Worm (Caenorhabditis elegans) whole organism, L2 larva: ENCODE data around the gene K01A11.1.

ENCODE experiments used
- R02D3.7 ChIP-seq: fragments of 150-350 bp; optimal IDR thresholded peaks from 2 replicates; lab custom pipeline; 2014; ENCODE audit warnings: missing biosample characterization, missing genetic modification characterization
- alr-1 ChIP-seq: fragments of 150-350 bp; optimal IDR thresholded peaks from 2 replicates; lab custom pipeline; 2014; ENCODE audit warnings: missing biosample characterization, missing genetic modification characterization
- aly-2 ChIP-seq: fragments of 150-350 bp; optimal IDR thresholded peaks from 2 replicates; lab custom pipeline; 2014; ENCODE audit warnings: missing biosample characterization, missing genetic modification characterization
- ceh-82 ChIP-seq: fragments of 150-350 bp; optimal IDR thresholded peaks from 2 replicates; lab custom pipeline; 2014; ENCODE audit warnings: missing biosample characterization, missing genetic modification characterization
- lin-13 ChIP-seq: fragments of 150-350 bp; optimal IDR thresholded peaks from 2 replicates; lab custom pipeline; 2014; ENCODE audit warnings: missing biosample characterization, missing genetic modification reagents, missing genetic modification characterization
- mab-5 ChIP-seq: fragments of 150-350 bp; optimal IDR thresholded peaks from 2 replicates; lab custom pipeline; 2014; ENCODE audit warnings: missing biosample characterization, missing genetic modification characterization
- nhr-12 ChIP-seq: fragments of 150-350 bp; optimal IDR thresholded peaks from 2 replicates; lab custom pipeline; 2014; ENCODE audit warnings: missing biosample characterization, missing genetic modification characterization
- nhr-237 ChIP-seq: fragments of 150-350 bp; optimal IDR thresholded peaks from 2 replicates; lab custom pipeline; 2014; ENCODE audit warnings: missing biosample characterization, missing genetic modification characterization
- skn-1 ChIP-seq: sonication (generic microtip); optimal IDR thresholded peaks from 2 replicates; lab custom pipeline; 2017; ENCODE audit warnings: missing biosample characterization, missing genetic modification characterization
- snpc-4 ChIP-seq: fragments of 150-350 bp; optimal IDR thresholded peaks from 2 replicates; lab custom pipeline; 2014; ENCODE audit warnings: missing biosample characterization, missing genetic modification characterization
- ztf-11 ChIP-seq: sonication (generic microtip); optimal IDR thresholded peaks from 2 replicates; lab custom pipeline; 2017; ENCODE audit warnings: missing biosample characterization, missing genetic modification characterization

- TF ChIP-seq mab-5 = no peak
- TF ChIP-seq nhr-237 (tag; lab: Kevin White, UChicago) = no peak
- no peak for TF ChIP-seq snpc-4
- no peak for TF ChIP-seq R02D3.7 (tag; lab: Kevin White, UChicago)
- TF ChIP-seq ceh-82 (tag; lab: Kevin White, UChicago) = no peak
- TF ChIP-seq alr-1 (tag; lab: Kevin White, UChicago) = no peak
- TF ChIP-seq nhr-12 = no peak
- TF ChIP-seq aly-2 (tag; lab: Kevin White, UChicago) = no peak
- TF ChIP-seq ztf-11 (tag; lab: Kevin White, UChicago) = no peak
- TF ChIP-seq lin-13 = no peak
- TF ChIP-seq skn-1 (tag; lab: Kevin White, UChicago) = no peak
These were observed 48.8 kb downstream of the K01A11.1 start for ce11 chrIII:3382465-3382864.
